Worm (Caenorhabditis elegans) whole organism, L1 larva: ENCODE results near the gene E02H9.3.

Source experiments
- C04F5.9 ChIP-seq: sonication (generic microtip); optimal IDR thresholded peaks from 2 replicates; lab custom pipeline; 2016; ENCODE audit warnings: missing genetic modification characterization, missing compliant biosample characterization
- isw-1 ChIP-seq: fragments of 200-800 bp; sonication (Bioruptor generic); IDR thresholded peaks from 2 replicates; pipeline ENCODE4 v1.3.6; 2022; ENCODE audit warnings: missing genetic modification characterization, missing compliant biosample characterization

ce11 chrIII:2477303-2477702 is 18.5 kb downstream of the E02H9.3 start:
- TF ChIP-seq C04F5.9 (tag; lab: Kevin White, UChicago) = no peak
- no peak for TF ChIP-seq isw-1 (GFP tag; lab: Robert Waterston, UW)
